Worm (Caenorhabditis elegans): ENCODE data around the gene srt-14.

Gene srt-14

DNA sequence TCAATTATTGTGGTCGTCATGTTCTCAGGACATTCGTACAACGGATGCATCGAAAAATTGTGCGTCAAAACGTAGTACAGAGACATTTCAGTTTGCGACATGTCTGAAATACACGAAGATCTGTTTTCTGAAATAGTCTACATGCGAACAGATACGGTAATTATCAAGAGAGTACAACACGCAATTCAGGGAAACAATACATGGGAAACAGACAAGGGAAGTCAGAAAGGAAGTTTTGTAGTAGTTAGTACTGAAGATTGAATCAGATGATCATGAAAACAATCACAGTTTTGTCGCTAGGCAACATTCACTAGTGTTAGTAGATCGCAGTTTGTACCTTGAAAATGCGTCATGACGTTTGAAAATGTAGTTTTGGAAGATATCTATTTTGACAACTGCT, 6.3 kb downstream of the srt-14 start, which contains the start of gene srt-13:
Gene srt-13 (minus strand): TSS at position 101 of the 400 bp plus-strand sequence.
- TF ChIP-seq lin-13 (GFP tag; optimal IDR thresholded peaks at IDR 0.05) (no peak), isw-1 (GFP tag; IDR thresholded peaks at IDR 0.05) (no peak), fkh-10 (GFP tag; optimal IDR thresholded peaks at IDR 0.05) (no peak), sup-37 (GFP tag; optimal IDR thresholded peaks at IDR 0.05) (no peak), aha-1 (tag; optimal IDR thresholded peaks at IDR 0.05) (no peak), sox-4 (tag; optimal IDR thresholded peaks at IDR 0.05) (no peak), nhr-90 (tag; optimal IDR thresholded peaks at IDR 0.05; ENCODE audit: poor library complexity) (no peak), lsy-2 (tag; optimal IDR thresholded peaks at IDR 0.05) (no peak), dpl-1 (GFP tag; optimal IDR thresholded peaks at IDR 0.05) (no peak), pag-3 (tag; optimal IDR thresholded peaks at IDR 0.05; ENCODE audit: borderline replicate concordance, insufficient read depth) (no peak), nhr-19 (GFP tag; conservative IDR thresholded peaks at IDR 0.05) (no peak), Y116A8C.19 (tag; optimal IDR thresholded peaks at IDR 0.05; ENCODE audit: borderline replicate concordance) (no peak), nhr-47 (tag; optimal IDR thresholded peaks at IDR 0.05) (no peak), dsc-1 (tag; optimal IDR thresholded peaks at IDR 0.05) (no peak)

DNA sequence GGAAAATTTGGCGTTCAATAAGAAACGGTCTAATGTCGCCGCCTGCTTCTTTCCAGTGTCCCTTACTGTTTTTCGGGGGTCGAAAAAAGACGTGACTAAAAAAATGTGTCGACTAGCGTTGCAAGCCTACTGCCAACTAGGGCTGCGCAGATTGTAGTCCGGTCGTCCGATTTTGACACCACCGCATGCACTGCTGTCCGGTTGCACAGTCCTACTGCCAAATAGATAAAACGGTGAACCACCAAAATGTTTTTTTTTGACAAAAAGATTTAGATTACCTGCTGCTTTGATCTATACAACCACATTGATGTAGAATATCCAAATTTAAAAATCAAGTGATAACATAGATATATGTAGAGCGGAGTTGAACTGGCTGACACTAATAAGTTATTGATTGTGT, 8.0 kb downstream of the srt-14 start:
- TF ChIP-seq C04F5.9 (tag; optimal IDR thresholded peaks at IDR 0.05) (no peak), efl-1 (optimal IDR thresholded peaks at IDR 0.05) (no peak), efl-1 (GFP tag; optimal IDR thresholded peaks at IDR 0.05 in 1 of 2) (peak in 1 of 2 experiments; percentile 13), zag-1 (tag; optimal IDR thresholded peaks at IDR 0.05) (no peak), isw-1 (GFP tag; IDR thresholded peaks at IDR 0.05) (no peak)

DNA sequence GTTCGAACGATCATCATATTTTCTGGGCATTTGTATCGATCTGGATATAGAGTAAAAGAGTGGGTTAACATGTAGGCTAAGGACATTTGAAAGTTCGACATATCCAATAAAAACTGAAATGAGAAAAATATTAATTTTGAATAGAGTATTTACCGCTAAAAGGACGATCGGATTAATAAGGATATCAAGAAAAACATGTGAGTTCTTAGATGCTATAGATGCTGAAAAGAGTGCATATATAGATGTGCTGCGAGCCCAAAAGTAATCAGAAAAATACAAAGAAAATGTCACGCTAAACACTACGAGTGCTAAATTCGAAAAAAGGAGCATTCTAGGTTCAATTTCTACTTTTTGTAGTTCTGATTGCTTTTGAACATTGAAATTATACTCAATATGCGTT, 13.9 kb downstream of the srt-14 start, which contains the start of gene srt-12:
Gene srt-12 (minus strand): TSS at position 101 of the 400 bp plus-strand sequence.
- TF ChIP-seq elt-3 (tag; optimal IDR thresholded peaks at IDR 0.05) (no peak), nhr-12 (tag; optimal IDR thresholded peaks at IDR 0.05) (no peak), mep-1 (tag; optimal IDR thresholded peaks at IDR 0.05) (no peak), nhr-71 (tag; optimal IDR thresholded peaks at IDR 0.05) (no peak), ama-1 (optimal IDR thresholded peaks at IDR 0.05) (no peak), hlh-17 (GFP tag; optimal IDR thresholded peaks at IDR 0.05; ENCODE audit: borderline replicate concordance) (no peak), lir-3 (tag; optimal IDR thresholded peaks at IDR 0.05; ENCODE audit: poor library complexity) (no peak), skn-1 (tag; optimal IDR thresholded peaks at IDR 0.05) (no peak), ztf-4 (tag; optimal IDR thresholded peaks at IDR 0.05) (no peak), ets-5 (GFP tag; IDR thresholded peaks at IDR 0.05) (no peak), swsn-7 (tag; optimal IDR thresholded peaks at IDR 0.05) (no peak), egl-27 (tag; optimal IDR thresholded peaks at IDR 0.05) (no peak)

DNA sequence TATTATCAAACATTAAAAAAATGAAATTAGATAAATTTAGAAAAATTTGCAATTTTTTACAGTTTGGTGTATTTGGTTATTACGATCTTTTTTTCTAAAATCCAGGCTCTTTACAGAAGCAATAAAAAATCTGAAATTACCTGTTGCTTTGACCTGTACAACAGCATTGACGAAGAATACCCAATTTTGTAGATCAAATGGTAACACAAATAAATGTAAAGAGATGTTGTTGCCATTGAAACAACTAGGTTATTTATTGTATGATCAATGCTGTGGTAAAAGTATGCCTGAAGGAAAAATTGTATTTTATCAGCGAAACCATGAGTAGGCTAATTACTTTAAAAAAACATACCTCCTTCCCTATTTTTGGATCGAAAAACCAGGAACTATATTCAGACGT, 14.8 kb downstream of the srt-14 start:
- TF ChIP-seq hlh-4 (tag; optimal IDR thresholded peaks at IDR 0.05), result no peak
- no peak for TF ChIP-seq hpl-2 (GFP tag; optimal IDR thresholded peaks at IDR 0.05)
- no peak for TF ChIP-seq nhr-20 (tag; optimal IDR thresholded peaks at IDR 0.05)
- TF ChIP-seq unc-62 (GFP tag; optimal IDR thresholded peaks at IDR 0.05), result no peak
- TF ChIP-seq Y116A8C.19 (tag; optimal IDR thresholded peaks at IDR 0.05; ENCODE audit: borderline replicate concordance), result no peak
- no peak for TF ChIP-seq nhr-12 (tag; optimal IDR thresholded peaks at IDR 0.05)
- no peak for TF ChIP-seq unc-30 (tag; optimal IDR thresholded peaks at IDR 0.05)
- no peak for TF ChIP-seq elt-2 (tag; optimal IDR thresholded peaks at IDR 0.05)
- TF ChIP-seq irx-1 (tag; optimal IDR thresholded peaks at IDR 0.05), result no peak
- TF ChIP-seq tlp-1 (tag; optimal IDR thresholded peaks at IDR 0.05), result no peak
- no peak for TF ChIP-seq mef-2 (tag; optimal IDR thresholded peaks at IDR 0.05)
- no peak for TF ChIP-seq snpc-4 (tag; optimal IDR thresholded peaks at IDR 0.05)
- no peak for TF ChIP-seq egl-27 (tag; optimal IDR thresholded peaks at IDR 0.05)
- no peak for TF ChIP-seq dpl-1 (GFP tag; optimal IDR thresholded peaks at IDR 0.05)
- no peak for TF ChIP-seq nhr-28 (tag; optimal IDR thresholded peaks at IDR 0.05)

Data from whole organism, L1 larva.